Fruit fly (Drosophila melanogaster): ENCODE results near the gene NSD.

NSD gene

dm6 chr3R:27946555-27947204 lies 9.0 kb upstream of the NSD start (continued):
- TF ChIP-seq CkIIα-i1 (GFP tag; IDR thresholded peaks at IDR 0.05) (no peak), gfzf (GFP tag; optimal IDR thresholded peaks at IDR 0.05) (no peak), unpg (GFP tag; optimal IDR thresholded peaks at IDR 0.05) (peak; percentile 8), CG5180 (GFP tag; optimal IDR thresholded peaks at IDR 0.05) (peak; percentile 28), CG12104 (GFP tag; optimal IDR thresholded peaks at IDR 0.05) (peak; percentile 27), CG2202 (tag; optimal IDR thresholded peaks at IDR 0.05) (peak; percentile 32), unc-4 (GFP tag; IDR thresholded peaks at IDR 0.05; ENCODE audit: partially characterized antibody) (no peak), CG15696 (tag; optimal IDR thresholded peaks at IDR 0.05) (peak; percentile 51), sens-2 (GFP tag; IDR thresholded peaks at IDR 0.05) (0 out of 2 replicates have a peak, but pooled peaks have one; percentile 7), twi (tag; optimal IDR thresholded peaks at IDR 0.05) (peak; percentile 87), Lhr (GFP tag; optimal IDR thresholded peaks at IDR 0.05) (no peak), PHDP (tag; optimal IDR thresholded peaks at IDR 0.05) (peak; percentile 41), GATAe (GFP tag; conservative IDR thresholded peaks at IDR 0.05) (peak; percentile 71), B-H2 (GFP tag; optimal IDR thresholded peaks at IDR 0.05) (peak; percentile 13), CG34376 (GFP tag; optimal IDR thresholded peaks at IDR 0.05) (peak; percentile 36), CG8290 (GFP tag; optimal IDR thresholded peaks at IDR 0.05) (no peak), CG8290 (tag; optimal IDR thresholded peaks at IDR 0.05) (peak; percentile 35 to 44), CG31441 (GFP tag; IDR thresholded peaks at IDR 0.05) (0 out of 2 replicates have a peak, but pooled peaks have one; percentile 12), pros (GFP tag; optimal IDR thresholded peaks at IDR 0.05) (peak; percentile 13), Myb (GFP tag; optimal IDR thresholded peaks at IDR 0.05) (no peak), ttk (GFP tag; IDR thresholded peaks at IDR 0.05) (no peak), Bgb (GFP tag; IDR thresholded peaks at IDR 0.05; ENCODE audit: partially characterized antibody) (no peak)

- peak; percentile 23 for TF ChIP-seq sens (GFP tag)
- no peak for TF ChIP-seq jumu (GFP tag; optimal IDR thresholded peaks at IDR 0.05)
Measured at dm6 chr3R:27945398-27945797, 7.7 kb upstream of the NSD start.

dm6 chr3R:27931461-27931860 lies 6.2 kb downstream of the NSD start:
- peak; percentile 31 for TF ChIP-seq Neu2 (GFP tag; optimal IDR thresholded peaks at IDR 0.05; ENCODE audit: borderline replicate concordance)
- peak in 1 of 2 experiments; percentile 52 for TF ChIP-seq tll (GFP tag; optimal IDR thresholded peaks at IDR 0.05)
- TF ChIP-seq zen (tag; optimal IDR thresholded peaks at IDR 0.05): peak; percentile 98
- TF ChIP-seq CG6813 (GFP tag; optimal IDR thresholded peaks at IDR 0.05): no peak
- peak; percentile 44 for TF ChIP-seq twi (tag; optimal IDR thresholded peaks at IDR 0.05)
- TF ChIP-seq CG31441 (GFP tag; IDR thresholded peaks at IDR 0.05): no peak

- TF ChIP-seq BEAF-32 (GFP tag; optimal IDR thresholded peaks at IDR 0.05) (peak; percentile 34), CG18476 (GFP tag; optimal IDR thresholded peaks at IDR 0.05) (no peak), Pdp1 (GFP tag; optimal IDR thresholded peaks at IDR 0.05) (peak in 1 of 2 experiments; percentile 75), CG11247 (GFP tag; IDR thresholded peaks at IDR 0.05) (no peak), Bgb (GFP tag; IDR thresholded peaks at IDR 0.05; ENCODE audit: partially characterized antibody) (0 out of 2 replicates have a peak, but pooled peaks have one; percentile 12), CG5245 (GFP tag; optimal IDR thresholded peaks at IDR 0.05) (no peak), CG7987 (GFP tag; optimal IDR thresholded peaks at IDR 0.05) (peak; percentile 21), Oli (tag; optimal IDR thresholded peaks at IDR 0.05) (no peak), tgo (GFP tag; IDR thresholded peaks at IDR 0.05) (no peak), Myb (GFP tag; optimal IDR thresholded peaks at IDR 0.05) (peak; percentile 29), CG34376 (GFP tag; optimal IDR thresholded peaks at IDR 0.05) (peak; percentile 63), tna (GFP tag; IDR thresholded peaks at IDR 0.05; ENCODE audit: partially characterized antibody) (no peak), CG2116 (GFP tag; optimal IDR thresholded peaks at IDR 0.05) (peak; percentile 59), Med (GFP tag) (peak; percentile 36), sens (GFP tag) (peak; percentile 56), trem (tag; optimal IDR thresholded peaks at IDR 0.05) (peak; percentile 52), E2f2 (GFP tag; IDR thresholded peaks at IDR 0.05) (peak; percentile 53)
Measured at dm6 chr3R:27928984-27929924, 8.4 kb downstream of the NSD start.
